Worm (Caenorhabditis elegans): Measurements from ENCODE around the gene T07C12.10.

DNA sequence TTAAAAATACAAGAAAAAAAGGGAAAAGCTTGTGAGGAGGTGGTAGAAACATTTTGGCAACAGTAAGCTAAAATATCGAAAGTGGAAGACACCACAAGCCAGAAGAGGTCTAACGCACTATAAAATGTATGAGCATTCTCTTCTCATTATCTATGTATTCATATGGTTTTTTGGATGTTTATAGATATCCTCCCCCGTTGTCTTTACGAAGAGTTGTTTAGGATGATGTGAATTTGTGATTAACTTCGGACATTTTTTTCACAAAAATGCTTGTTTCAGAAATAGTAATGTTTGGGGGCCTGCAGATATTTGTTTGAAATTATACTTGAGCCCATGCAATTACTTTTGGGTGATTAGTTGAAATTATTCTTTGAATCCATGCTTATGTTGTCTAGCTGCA, 45.3 kb downstream of the T07C12.10 start, which contains the start of gene mec-9:
- TF ChIP-seq pqm-1 (tag; optimal IDR thresholded peaks at IDR 0.05) (no peak), pha-4 (tag; optimal IDR thresholded peaks at IDR 0.05) (no peak), elt-4 (tag; optimal IDR thresholded peaks at IDR 0.05) (no peak), dve-1 (tag; optimal IDR thresholded peaks at IDR 0.05) (no peak), lin-11 (tag; optimal IDR thresholded peaks at IDR 0.05) (no peak)
